Worm (Caenorhabditis elegans) whole organism, young adult: ENCODE data around the gene abu-5.

Experiments used
- B0035.1 ChIP-seq: sonication (generic microtip); optimal IDR thresholded peaks from 2 replicates; lab custom pipeline; 2016; ENCODE audit warnings: missing genetic modification characterization, mild to moderate bottlenecking, missing compliant biosample characterization, missing genotype, missing genetic modification reagents
- C06A6.2 ChIP-seq: fragments of 200-800 bp; sonication (Bioruptor generic); conservative IDR thresholded peaks from 2 replicates; pipeline ENCODE4 v1.3.6; 2022; ENCODE audit warnings: missing genetic modification characterization, missing compliant biosample characterization
- D2030.7 ChIP-seq: fragments of 200-800 bp; sonication (Bioruptor generic); IDR thresholded peaks from 2 replicates; pipeline ENCODE4 v1.3.6; 2022; ENCODE audit warnings: missing genetic modification reagents, missing genetic modification characterization, missing compliant biosample characterization
- F10E7.11 ChIP-seq: sonication (generic microtip); optimal IDR thresholded peaks from 2 replicates; lab custom pipeline; 2017; ENCODE audit warnings: mild to moderate bottlenecking, missing genetic modification characterization, moderate library complexity, missing compliant biosample characterization
- F22D6.2 ChIP-seq: sonication (generic microtip); optimal IDR thresholded peaks from 2 replicates; lab custom pipeline; 2016; ENCODE audit warnings: mild to moderate bottlenecking, missing genetic modification characterization, missing compliant biosample characterization
- F33H1.4 ChIP-seq: fragments of 200-800 bp; sonication (Bioruptor generic); IDR thresholded peaks from 2 replicates; pipeline ENCODE4 v1.3.6; 2022; ENCODE audit warnings: missing genetic modification reagents, missing genetic modification characterization, missing compliant biosample characterization
- K11D2.4 ChIP-seq: fragments of 200-800 bp; sonication (Bioruptor generic); IDR thresholded peaks from 2 replicates; pipeline ENCODE4 v1.3.6; 2022; ENCODE audit warnings: missing genetic modification reagents, missing genetic modification characterization, missing compliant biosample characterization
- K12H6.12 ChIP-seq: fragments of 200-800 bp; sonication (Bioruptor generic); optimal IDR thresholded peaks from 2 replicates; lab custom pipeline; 2018; ENCODE audit warnings: mild to moderate bottlenecking, missing genetic modification characterization, missing compliant biosample characterization
- T26A5.8 ChIP-seq: sonication (generic microtip); optimal IDR thresholded peaks from 2 replicates; lab custom pipeline; 2016; ENCODE audit warnings: missing genetic modification characterization, missing compliant biosample characterization
- ZK185.1 ChIP-seq: sonication (generic microtip); optimal IDR thresholded peaks from 2 replicates; lab custom pipeline; 2016; ENCODE audit warnings: mild to moderate bottlenecking, missing genetic modification characterization, missing compliant biosample characterization; ENCODE audit not compliant: poor library complexity, severe bottlenecking
- attf-6 ChIP-seq: fragments of 200-800 bp; sonication (Bioruptor generic); IDR thresholded peaks from 2 replicates; pipeline ENCODE4 v1.3.6; 2022; ENCODE audit warnings: missing genetic modification reagents, missing genetic modification characterization, missing compliant biosample characterization
- cebp-1 ChIP-seq, 2 experiments: fragments of 200-800 bp in 1 of 2; sonication (Bioruptor generic) in 1 of 2; sonication (generic microtip) in 1 of 2; IDR thresholded peaks in 1 of 2; optimal IDR thresholded peaks in 1 of 2; 2 replicates each; pipeline versions ENCODE4 v1.3.6 to Lab custom; 2017 to 2022; ENCODE audit warnings: missing compliant biosample characterization in 2 of 2, missing genetic modification characterization in 2 of 2, mild to moderate bottlenecking in 1 of 2, missing genetic modification reagents in 1 of 2, moderate library complexity in 1 of 2
- dpl-1 ChIP-seq: fragments of 150-350 bp; optimal IDR thresholded peaks from 2 replicates; lab custom pipeline; 2014; ENCODE audit warnings: missing biosample characterization, missing genetic modification reagents, missing genetic modification characterization
- egrh-3 ChIP-seq: fragments of 200-800 bp; sonication (Bioruptor generic); IDR thresholded peaks from 2 replicates; pipeline ENCODE4 v1.3.6; 2022; ENCODE audit warnings: missing genetic modification reagents, missing genetic modification characterization, missing compliant biosample characterization
- ets-4 ChIP-seq: fragments of 200-800 bp; sonication (Bioruptor generic); optimal IDR thresholded peaks from 2 replicates; lab custom pipeline; 2018; ENCODE audit warnings: mild to moderate bottlenecking, missing genetic modification characterization, missing compliant biosample characterization
- hmg-1.2 ChIP-seq: fragments of 200-800 bp; sonication (Bioruptor generic); IDR thresholded peaks from 2 replicates; pipeline ENCODE4 v1.3.6; 2022; ENCODE audit warnings: missing genetic modification reagents, missing genetic modification characterization, missing compliant biosample characterization
- hmg-20 ChIP-seq: fragments of 200-800 bp; sonication (Bioruptor generic); IDR thresholded peaks from 2 replicates; pipeline ENCODE4 v1.3.6; 2022; ENCODE audit warnings: missing genetic modification reagents, missing genetic modification characterization, missing compliant biosample characterization
- let-607 ChIP-seq, 2 experiments: fragments of 200-800 bp in 1 of 2; sonication (Bioruptor generic) in 1 of 2; sonication (generic microtip) in 1 of 2; optimal IDR thresholded peaks; 2 replicates each; lab custom pipeline; 2016 to 2018; ENCODE audit warnings: mild to moderate bottlenecking in 2 of 2, missing compliant biosample characterization in 2 of 2, missing genetic modification characterization in 2 of 2, moderate library complexity in 2 of 2, missing genotype in 1 of 2
- lin-35 ChIP-seq, 3 experiments: fragments of 150-350 bp in 2 of 3; sonication (generic microtip) in 1 of 3; optimal IDR thresholded peaks; 2 replicates each; lab custom pipeline; 2014 to 2018; ENCODE audit warnings: missing biosample characterization in 3 of 3, missing genetic modification characterization in 3 of 3, missing genetic modification reagents in 3 of 3
- lin-40 ChIP-seq: sonication (generic microtip); optimal IDR thresholded peaks from 2 replicates; lab custom pipeline; 2016; ENCODE audit warnings: missing genetic modification characterization, mild to moderate bottlenecking, missing compliant biosample characterization, missing genotype, missing genetic modification reagents
- lin-54 ChIP-seq: fragments of 200-800 bp; sonication (Bioruptor generic); optimal IDR thresholded peaks from 2 replicates; lab custom pipeline; 2018; ENCODE audit warnings: mild to moderate bottlenecking, missing genetic modification characterization, missing compliant biosample characterization
- madf-10 ChIP-seq: sonication (generic microtip); optimal IDR thresholded peaks from 2 replicates; lab custom pipeline; 2016; ENCODE audit warnings: mild to moderate bottlenecking, missing genetic modification characterization, missing compliant biosample characterization
- mcd-1 ChIP-seq: fragments of 200-800 bp; sonication (Bioruptor generic); IDR thresholded peaks from 2 replicates; pipeline ENCODE4 v1.3.6; 2022; ENCODE audit warnings: missing genetic modification reagents, missing genetic modification characterization, missing compliant biosample characterization
- mel-28 ChIP-seq: sonication (generic microtip); optimal IDR thresholded peaks from 2 replicates; lab custom pipeline; 2016; ENCODE audit warnings: borderline replicate concordance, mild to moderate bottlenecking, missing genetic modification characterization, missing compliant biosample characterization
- mxl-1 ChIP-seq: sonication (generic microtip); optimal IDR thresholded peaks from 2 replicates; lab custom pipeline; 2016; ENCODE audit warnings: missing genetic modification characterization, missing compliant biosample characterization
- nfyb-1 ChIP-seq: fragments of 200-800 bp; sonication (Bioruptor generic); IDR thresholded peaks from 2 replicates; pipeline ENCODE4 v1.3.6; 2022; ENCODE audit warnings: missing genetic modification reagents, missing genetic modification characterization, missing compliant biosample characterization
- nhr-179 ChIP-seq: sonication (generic microtip); optimal IDR thresholded peaks from 2 replicates; lab custom pipeline; 2016; ENCODE audit warnings: mild to moderate bottlenecking, missing genetic modification characterization, missing compliant biosample characterization
- pbrm-1 ChIP-seq: fragments of 200-800 bp; sonication (Bioruptor generic); IDR thresholded peaks from 2 replicates; pipeline ENCODE4 v1.3.6; 2022; ENCODE audit warnings: missing genetic modification reagents, missing genetic modification characterization, missing compliant biosample characterization
- pha-4 ChIP-seq: fragments of 150-350 bp; sonication (generic microtip); optimal IDR thresholded peaks from 2 replicates; lab custom pipeline; 2014; ENCODE audit warnings: missing biosample characterization, missing genetic modification reagents, missing genetic modification characterization
- rcor-1 ChIP-seq: fragments of 200-800 bp; sonication (Bioruptor generic); IDR thresholded peaks from 2 replicates; pipeline ENCODE4 v1.3.6; 2022; ENCODE audit warnings: missing genetic modification reagents, missing genetic modification characterization, missing compliant biosample characterization
- sea-2 ChIP-seq: fragments of 200-800 bp; sonication (Bioruptor generic); IDR thresholded peaks from 2 replicates; pipeline ENCODE4 v1.3.6; 2022; ENCODE audit warnings: missing genetic modification characterization, missing compliant biosample characterization
- snpc-4 ChIP-seq, 5 experiments: fragments of 150-350 bp in 1 of 5; sonication (generic microtip) in 4 of 5; optimal IDR thresholded peaks; 2 replicates each; lab custom pipeline; 2014 to 2018; ENCODE audit warnings: missing genetic modification characterization in 5 of 5, missing biosample characterization in 3 of 5, antibody characterized with exemption in 2 of 5, mild to moderate bottlenecking in 2 of 5, missing compliant biosample characterization in 2 of 5, missing genotype in 2 of 5, moderate library complexity in 2 of 5, missing genetic modification reagents in 1 of 5
- tbp1 ChIP-seq: fragments of 200-800 bp; sonication (Bioruptor generic); optimal IDR thresholded peaks from 2 replicates; lab custom pipeline; 2018; ENCODE audit warnings: mild to moderate bottlenecking, missing genetic modification characterization, missing compliant biosample characterization
- tlf-1 ChIP-seq: fragments of 200-800 bp; sonication (Bioruptor generic); optimal IDR thresholded peaks from 2 replicates; lab custom pipeline; 2018; ENCODE audit warnings: mild to moderate bottlenecking, missing genetic modification characterization, missing compliant biosample characterization
- ztf-22 ChIP-seq: fragments of 200-800 bp; sonication (Bioruptor generic); optimal IDR thresholded peaks from 2 replicates; lab custom pipeline; 2018; ENCODE audit warnings: mild to moderate bottlenecking, missing genetic modification characterization, moderate library complexity, missing compliant biosample characterization
- ztf-26 ChIP-seq: sonication (generic microtip); optimal IDR thresholded peaks from 2 replicates; lab custom pipeline; 2017; ENCODE audit warnings: missing genetic modification characterization, missing compliant biosample characterization

The abu-5 gene

DNA sequence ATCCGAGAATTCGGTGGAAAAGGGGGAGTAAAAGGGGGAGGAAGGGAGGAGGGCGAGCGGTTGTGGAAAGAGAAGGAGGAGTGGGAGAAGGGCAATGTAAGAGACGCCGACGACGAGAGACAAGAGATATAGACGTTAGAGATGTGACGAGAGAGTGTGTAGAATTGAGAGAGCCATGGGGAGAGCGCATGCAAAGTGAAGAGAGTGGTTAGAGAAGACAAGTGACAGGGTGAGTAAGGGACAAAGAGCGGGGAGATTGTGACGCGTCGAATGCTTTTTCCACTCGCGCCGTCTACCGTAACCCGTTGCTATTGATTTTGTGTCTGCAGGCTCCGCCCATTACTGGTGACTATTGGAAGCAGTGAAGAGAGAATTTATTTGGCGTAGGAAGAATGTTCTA is 19.7 kb upstream of the abu-5 start:
- TF ChIP-seq K11D2.4 (peak; percentile 59; the same call in 1 of the 2 replicates), F22D6.2 (tag; lab: Kevin White, UChicago) (peak; percentile 44), hmg-1.2 (GFP tag; lab: Robert Waterston, UW) (peak; percentile 100), lin-40 (tag; lab: Kevin White, UChicago) (peak; percentile 94), K12H6.12 (peak; percentile 59), attf-6 (GFP tag; lab: Robert Waterston, UW) (peak; percentile 48), ztf-26 (tag; lab: Kevin White, UChicago) (peak; percentile 76), rcor-1 (GFP tag; lab: Robert Waterston, UW) (0 out of 2 replicates have a peak, but pooled peaks have one; percentile 29), lin-35 (GFP tag; optimal IDR thresholded peaks at IDR 0.05; lab: Kevin White, UChicago) (peak in 1 of 3 experiments; percentile 11), cebp-1 (GFP tag; IDR thresholded peaks at IDR 0.05; lab: Robert Waterston, UW) (0 out of 2 replicates have a peak, but pooled peaks have one; percentile 23), cebp-1 (tag; optimal IDR thresholded peaks at IDR 0.05; lab: Kevin White, UChicago) (no peak), tlf-1 (GFP tag; lab: Kevin White, UChicago) (peak; percentile 8), egrh-3 (GFP tag; lab: Robert Waterston, UW) (peak; percentile 67), mcd-1 (peak; percentile 79), T26A5.8 (tag; lab: Kevin White, UChicago) (no peak), C06A6.2 (GFP tag; lab: Robert Waterston, UW) (peak; percentile 70), ets-4 (no peak), mel-28 (tag; lab: Kevin White, UChicago) (peak; percentile 30), lin-54 (GFP tag; lab: Kevin White, UChicago) (peak; percentile 40), nfyb-1 (peak; percentile 98), ztf-22 (no peak), tbp1 (GFP tag; lab: Kevin White, UChicago) (peak; percentile 37), F33H1.4 (GFP tag; lab: Robert Waterston, UW) (no peak), sea-2 (GFP tag; lab: Robert Waterston, UW) (no peak), ZK185.1 (tag; lab: Kevin White, UChicago) (peak; percentile 81), let-607 (tag; optimal IDR thresholded peaks at IDR 0.05; lab: Kevin White, UChicago) (peak in 1 of 2 experiments; percentile 50), F10E7.11 (tag; lab: Kevin White, UChicago) (peak; percentile 18), hmg-20 (GFP tag; lab: Robert Waterston, UW) (0 out of 2 replicates have a peak, but pooled peaks have one; percentile 43), mxl-1 (tag; lab: Kevin White, UChicago) (no peak), pha-4 (tag; lab: Kevin White, UChicago) (peak; percentile 39), snpc-4 (GFP tag; optimal IDR thresholded peaks at IDR 0.05; lab: Kevin White, UChicago) (no peak), snpc-4 (tag; optimal IDR thresholded peaks at IDR 0.05; lab: Kevin White, UChicago) (peak in 3 of 4 experiments; percentile 67 to 74 (median 72)), madf-10 (tag; lab: Kevin White, UChicago) (peak; percentile 33)
- TF ChIP-seq, all 124 proteins: peak for 25

- TF ChIP-seq dpl-1 (GFP tag; lab: Kevin White, UChicago), result no peak
- no peak for TF ChIP-seq pbrm-1 (GFP tag; lab: Robert Waterston, UW)
- TF ChIP-seq let-607 (tag; optimal IDR thresholded peaks at IDR 0.05; lab: Kevin White, UChicago), result no peak
- TF ChIP-seq nhr-179, result no peak
- no peak for TF ChIP-seq B0035.1 (tag; lab: Kevin White, UChicago)
- TF ChIP-seq madf-10 (tag; lab: Kevin White, UChicago), result no peak
- TF ChIP-seq D2030.7 (GFP tag; lab: Robert Waterston, UW), result no peak
Observed at ce11 chrIV:15571652-15572051, 18.8 kb upstream of the abu-5 start.
